Fruit fly (Drosophila melanogaster): ENCODE measurements around the gene CG32333.
"Not testable (repeated sequence)": the region's sequence is repeated elsewhere in the genome, so short reads cannot be mapped to it uniquely, and the experiment has no call there.

CG32333 gene

DNA sequence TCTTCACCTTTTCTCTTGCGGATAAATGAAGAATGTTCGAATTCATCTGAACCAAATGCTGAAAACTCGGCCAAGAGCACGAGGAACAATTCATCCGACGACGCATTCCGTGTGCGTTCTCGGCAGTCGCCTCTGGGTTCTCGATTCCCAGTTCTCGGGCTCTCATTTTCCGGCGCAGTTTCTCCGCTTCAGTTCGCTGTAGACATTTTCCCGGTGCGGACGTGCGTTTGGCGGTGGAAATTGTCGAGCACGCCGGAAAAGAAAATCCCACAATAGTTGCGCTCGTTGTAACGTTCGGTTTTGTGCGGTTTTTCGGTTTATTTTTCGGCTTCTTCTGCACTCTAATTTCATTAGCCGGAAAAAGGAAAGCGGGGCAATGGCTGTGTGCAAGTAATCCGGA is at the start of gene CG32333:
Gene CG32333, plus strand, starts transcription at position 190 of the 400 bp plus-strand sequence.
- no peak for TF ChIP-seq noc (tag; optimal IDR thresholded peaks at IDR 0.05)

DNA sequence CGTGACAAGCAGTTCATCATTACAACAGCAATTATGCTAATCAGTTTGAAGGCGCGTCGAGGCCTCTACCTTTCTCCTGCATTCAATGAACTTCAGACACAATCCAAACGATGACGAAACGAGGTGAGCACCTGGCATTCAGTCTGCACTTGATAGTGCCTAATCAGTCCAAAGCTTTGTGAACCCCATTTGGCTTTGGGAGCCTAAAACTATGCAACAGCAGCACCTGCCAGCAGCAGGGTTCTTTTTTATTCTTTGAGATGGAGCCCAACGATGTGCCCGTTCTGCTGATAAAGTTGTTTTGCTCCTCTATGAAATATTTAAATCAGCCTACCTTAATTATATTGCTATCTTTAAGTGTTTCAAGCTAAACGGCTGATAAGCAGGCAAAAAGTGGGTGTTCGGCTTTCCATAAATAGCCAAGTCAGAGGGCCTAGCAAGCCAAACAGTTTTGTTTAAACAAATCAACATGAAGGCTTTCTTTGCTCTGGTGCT is 48.4 kb upstream of the CG32333 start, which contains the start of gene LysS:
Gene LysS, plus strand, starts transcription at position 445 of the 495 bp plus-strand sequence.
- no peak for TF ChIP-seq noc (tag; optimal IDR thresholded peaks at IDR 0.05)

DNA sequence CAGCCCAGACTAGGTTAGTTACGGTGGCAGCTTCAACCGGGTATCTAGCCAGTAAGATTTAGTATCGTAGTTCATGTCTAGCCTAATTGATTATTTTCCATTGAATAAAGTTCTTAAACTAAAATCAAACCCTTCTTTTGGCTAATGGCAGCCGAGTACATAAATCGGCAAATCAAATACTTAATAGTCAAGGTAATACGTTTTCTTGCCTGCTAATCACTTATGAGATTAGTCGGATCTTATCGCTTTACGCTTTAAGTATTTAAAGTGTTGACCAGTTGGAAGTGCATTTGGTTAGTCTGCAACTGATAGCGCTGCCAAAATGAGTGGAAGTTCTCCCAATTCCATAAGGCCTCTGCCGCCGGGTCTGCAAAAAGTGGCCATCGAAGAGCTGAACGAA is 43.2 kb upstream of the CG32333 start, which contains the start of gene CG33965:
Gene CG33965, plus strand, starts transcription at position 301 of the 400 bp plus-strand sequence.
- TF ChIP-seq noc (tag; optimal IDR thresholded peaks at IDR 0.05): no peak

DNA sequence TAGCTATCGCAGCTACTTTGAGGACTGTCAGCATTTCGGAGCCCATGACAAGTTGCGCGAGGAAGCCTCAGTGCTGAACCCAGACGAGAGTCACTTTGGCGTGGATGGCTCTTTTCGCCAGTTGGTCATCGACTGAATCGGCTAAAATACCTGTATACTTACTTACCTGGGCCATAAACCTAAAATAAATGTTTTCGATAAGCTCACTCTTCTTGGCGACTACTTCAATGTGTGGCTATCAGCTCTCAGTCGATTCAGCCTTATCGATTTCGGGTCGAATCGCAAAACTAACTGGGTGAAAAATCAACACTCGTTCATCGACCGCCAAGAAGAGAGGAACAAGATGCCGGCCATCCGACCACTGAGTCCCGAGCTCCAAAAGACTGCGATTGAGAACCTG is 41.9 kb upstream of the CG32333 start, which contains the start of gene CG33966:
Gene CG33966, plus strand, starts transcription at position 301 of the 400 bp plus-strand sequence.
- no peak for TF ChIP-seq noc (tag; optimal IDR thresholded peaks at IDR 0.05)

DNA sequence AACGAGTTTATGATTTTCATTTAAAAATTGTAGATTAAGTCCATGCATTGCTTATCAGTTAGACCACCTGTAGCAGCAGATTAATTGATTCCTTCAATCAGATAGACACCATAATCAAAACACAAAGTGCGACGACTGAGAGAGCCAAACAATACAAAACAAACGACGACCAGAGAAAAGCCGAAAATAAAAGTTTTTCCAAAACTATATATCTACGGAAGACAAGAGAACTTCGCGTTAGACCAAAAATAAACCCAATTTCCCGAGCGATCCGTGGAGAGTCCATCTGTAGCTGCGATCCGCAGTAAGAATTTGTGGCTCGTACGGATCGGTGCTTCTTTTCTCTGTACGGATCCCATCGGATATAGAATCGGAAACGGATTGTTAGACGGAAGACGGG is 40.3 kb upstream of the CG32333 start, which contains the start of gene galene:
Gene galene, plus strand, starts transcription at position 301 of the 400 bp plus-strand sequence.
- TF ChIP-seq noc (tag; optimal IDR thresholded peaks at IDR 0.05): no peak

DNA sequence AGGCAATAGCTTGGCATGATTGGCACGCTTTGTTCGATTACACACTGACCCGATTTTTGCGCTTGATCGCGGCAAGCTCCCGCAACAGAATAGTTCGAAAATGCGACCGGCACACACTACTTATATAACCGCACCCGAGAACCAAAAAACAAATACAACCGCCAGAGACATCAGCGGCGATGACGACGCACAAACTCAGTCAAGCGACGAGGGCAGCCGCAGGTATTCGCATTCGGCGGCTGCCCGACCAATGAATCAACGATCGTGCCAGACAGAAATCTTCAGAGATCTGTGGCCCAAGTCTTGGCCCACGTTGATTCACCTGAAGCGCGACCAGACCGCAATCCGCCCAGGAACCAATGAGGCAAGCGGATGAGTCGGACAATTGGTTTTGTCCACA is 37.5 kb upstream of the CG32333 start, which contains the start of gene CG9192:
Gene CG9192, minus strand, starts transcription at position 101 of the 400 bp plus-strand sequence.
- TF ChIP-seq noc (tag; optimal IDR thresholded peaks at IDR 0.05): no peak

DNA sequence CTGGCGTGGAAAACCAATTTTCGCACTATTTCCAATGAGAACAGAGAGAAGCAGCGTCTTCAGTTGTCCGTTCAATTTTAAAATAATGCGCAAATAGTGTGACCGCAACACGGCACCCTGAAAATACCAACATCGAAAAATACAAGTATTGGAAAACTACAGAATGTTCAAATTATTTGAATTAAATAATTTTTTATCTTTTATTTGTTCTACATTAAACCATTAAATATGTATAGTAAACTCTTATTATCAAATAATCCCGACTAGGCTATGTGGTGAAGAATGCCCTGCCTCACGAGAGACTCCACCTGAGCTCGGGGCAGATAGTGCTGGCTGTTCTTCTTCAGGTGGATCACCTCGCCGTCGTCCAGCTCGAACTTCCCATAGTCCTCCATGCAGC is 29.9 kb upstream of the CG32333 start, which contains the start of gene Klp61F:
Gene Klp61F, minus strand, starts transcription at position 101 of the 400 bp plus-strand sequence.
- TF ChIP-seq noc (tag; optimal IDR thresholded peaks at IDR 0.05): not testable (repeated sequence)

DNA sequence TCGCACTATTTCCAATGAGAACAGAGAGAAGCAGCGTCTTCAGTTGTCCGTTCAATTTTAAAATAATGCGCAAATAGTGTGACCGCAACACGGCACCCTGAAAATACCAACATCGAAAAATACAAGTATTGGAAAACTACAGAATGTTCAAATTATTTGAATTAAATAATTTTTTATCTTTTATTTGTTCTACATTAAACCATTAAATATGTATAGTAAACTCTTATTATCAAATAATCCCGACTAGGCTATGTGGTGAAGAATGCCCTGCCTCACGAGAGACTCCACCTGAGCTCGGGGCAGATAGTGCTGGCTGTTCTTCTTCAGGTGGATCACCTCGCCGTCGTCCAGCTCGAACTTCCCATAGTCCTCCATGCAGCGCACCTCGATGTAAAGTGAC is 28.9 kb upstream of the CG32333 start, which contains the start of gene CG32318:
Gene CG32318, minus strand, starts transcription at position 101 of the 400 bp plus-strand sequence.
- not testable (repeated sequence) for TF ChIP-seq noc (tag; optimal IDR thresholded peaks at IDR 0.05)

DNA sequence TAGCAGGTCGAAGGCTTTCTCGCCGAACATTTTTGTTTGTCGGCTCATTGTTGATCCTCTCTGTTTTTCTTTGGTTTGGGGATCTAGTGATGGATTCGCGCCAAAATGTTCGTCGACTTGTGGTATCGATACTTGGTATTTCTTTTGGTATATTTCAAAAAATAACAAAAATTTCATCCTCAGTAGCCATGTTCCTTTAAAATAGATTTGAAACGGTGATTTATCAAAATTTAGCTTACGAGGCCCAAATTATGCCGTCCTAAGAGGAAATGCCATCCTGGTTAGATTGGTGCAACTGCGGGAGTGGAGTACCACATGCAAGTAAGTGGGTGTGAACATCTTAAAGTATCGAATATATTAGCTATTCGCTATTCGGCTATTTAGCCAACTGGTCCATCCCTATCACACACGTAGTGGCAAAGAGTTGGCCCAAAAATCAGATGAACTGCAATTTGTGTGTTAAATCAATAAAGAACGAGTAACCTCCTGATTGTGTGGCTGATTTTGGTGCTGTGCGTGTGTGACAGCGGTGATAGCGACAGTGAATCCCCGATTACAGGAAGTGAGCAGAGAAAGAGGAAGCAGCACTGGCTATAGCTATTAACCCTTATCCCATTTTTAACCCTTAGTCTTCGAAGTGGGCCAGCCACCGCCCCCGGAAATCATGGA is 28.0 kb upstream of the CG32333 start, which contains the start of the genes Psf1 and Sac1:
Gene Psf1, minus strand, starts transcription at position 51 of the 669 bp plus-strand sequence.
Gene Sac1, plus strand, starts transcription at position 191 of the 669 bp plus-strand sequence.
- TF ChIP-seq noc (tag; optimal IDR thresholded peaks at IDR 0.05): no peak

DNA sequence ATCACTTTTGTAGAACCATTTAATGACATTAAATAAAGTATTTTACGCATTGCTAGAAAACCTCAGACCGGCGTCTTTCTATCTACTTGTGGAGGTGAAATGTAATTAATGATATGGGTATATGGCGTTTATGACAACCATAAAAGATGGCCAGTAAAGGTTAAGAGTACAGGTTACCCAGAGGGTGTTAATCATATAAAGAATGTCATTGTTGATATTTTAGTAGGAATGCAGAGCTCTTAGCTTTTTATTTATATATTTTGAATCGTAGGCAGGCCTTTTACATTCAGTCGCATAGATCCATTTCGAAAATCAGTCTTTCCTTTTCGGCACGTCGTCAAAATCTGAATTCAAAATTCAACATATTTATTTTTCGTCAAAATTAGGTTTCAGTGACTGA is 25.4 kb upstream of the CG32333 start, which contains the start of gene Bfc:
Gene Bfc, plus strand, starts transcription at position 301 of the 400 bp plus-strand sequence.
- no peak for TF ChIP-seq noc (tag; optimal IDR thresholded peaks at IDR 0.05)

DNA sequence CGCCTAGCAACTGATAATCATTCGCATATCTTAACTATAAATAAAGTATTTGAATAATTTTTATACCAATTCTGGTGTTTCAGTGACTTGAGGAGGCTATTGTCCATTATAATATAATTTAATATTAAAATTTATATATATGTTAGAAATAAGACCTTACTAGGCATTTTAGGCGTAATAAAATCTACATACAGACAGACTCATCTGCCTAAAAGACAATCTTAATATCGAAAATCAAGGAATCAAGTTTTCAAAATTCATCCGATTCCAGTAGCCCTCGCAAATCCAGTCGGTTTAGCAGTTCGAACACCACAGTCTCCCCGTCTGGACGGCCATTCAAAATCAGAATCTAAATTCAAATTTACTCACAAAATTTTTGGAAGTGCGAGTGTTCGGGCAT is 24.0 kb upstream of the CG32333 start, which contains the start of the genes CG9130 and CG9133:
Gene CG9130, plus strand, starts transcription at position 301 of the 400 bp plus-strand sequence.
Gene CG9133, plus strand, starts transcription at position 301 of the 400 bp plus-strand sequence.
- no peak for TF ChIP-seq noc (tag; optimal IDR thresholded peaks at IDR 0.05)

DNA sequence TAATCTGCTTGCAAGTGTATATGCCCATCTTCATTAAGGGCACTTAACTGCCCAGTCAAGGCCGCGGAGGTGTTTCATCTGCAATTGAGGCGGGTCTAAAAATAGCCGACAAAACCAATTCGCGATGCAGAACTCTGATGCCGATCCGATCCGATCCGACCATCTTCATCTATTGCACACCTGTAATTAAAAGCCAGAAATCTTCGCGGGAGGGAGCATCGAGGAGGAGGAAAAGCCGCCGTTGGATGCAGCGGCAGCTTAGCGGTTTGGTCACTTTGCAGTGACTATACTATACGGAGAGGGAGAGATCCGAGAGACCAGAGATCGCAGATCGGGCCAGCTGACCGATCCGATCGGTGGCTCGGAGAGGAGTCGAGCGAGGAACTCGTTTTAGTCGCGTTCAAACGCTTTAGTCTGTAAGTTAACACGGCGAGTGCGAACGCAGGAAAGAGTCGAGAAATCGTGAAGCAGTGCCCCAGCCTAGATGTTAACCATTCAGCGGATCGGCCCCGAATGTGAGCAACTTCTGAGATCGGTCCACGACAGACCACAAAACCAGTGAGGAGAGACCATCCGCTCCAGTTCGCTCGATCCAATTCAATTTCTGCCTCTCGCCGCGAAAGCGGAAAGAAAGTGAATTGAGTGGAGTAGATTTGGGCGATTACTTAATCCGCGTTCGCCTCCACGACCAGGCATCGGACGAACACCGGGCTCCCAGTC is 19.5 kb upstream of the CG32333 start, which contains the start of gene tfc:
Gene tfc, plus strand, starts transcription at position 389 of the 720 bp plus-strand sequence.
- no peak for TF ChIP-seq noc (tag; optimal IDR thresholded peaks at IDR 0.05)

DNA sequence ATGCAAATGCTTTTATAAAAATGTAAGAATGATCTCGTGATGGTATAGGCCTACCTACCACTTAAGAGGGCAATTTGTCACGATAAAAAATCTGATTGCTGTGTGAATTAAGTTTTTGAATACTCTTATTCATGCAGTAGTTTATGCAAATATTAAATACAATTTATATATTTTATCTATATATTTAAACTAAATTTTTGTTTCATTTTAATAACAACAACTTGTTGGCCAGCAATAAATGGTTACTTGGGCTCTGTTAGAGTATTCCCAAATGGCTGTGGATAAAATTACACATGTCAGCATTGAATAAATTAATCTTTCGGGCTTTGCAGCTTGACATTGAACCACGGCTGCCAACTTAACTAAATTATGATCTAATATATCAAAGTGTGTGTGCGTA is 17.2 kb upstream of the CG32333 start:
- no peak for TF ChIP-seq noc (tag; optimal IDR thresholded peaks at IDR 0.05)

DNA sequence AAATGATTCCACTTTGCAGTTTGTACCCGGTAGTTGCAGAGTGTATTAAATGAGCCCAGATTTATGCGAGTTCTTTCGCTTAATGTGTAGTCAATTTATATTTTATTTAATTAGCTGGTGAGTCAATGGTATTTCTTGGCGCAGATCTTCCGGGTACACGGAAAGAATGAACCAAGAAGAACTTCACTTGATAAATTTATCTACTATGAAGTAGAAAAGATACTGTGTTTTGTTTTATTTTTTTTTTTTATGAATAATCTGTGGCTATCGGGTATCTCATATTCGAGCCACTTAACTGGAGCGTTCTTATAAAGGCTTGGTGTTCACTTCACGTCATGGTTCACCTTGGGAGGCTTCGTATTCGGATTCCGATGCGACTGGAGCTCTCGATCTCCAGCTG is 10.8 kb upstream of the CG32333 start:
- no peak for TF ChIP-seq noc (tag; optimal IDR thresholded peaks at IDR 0.05)

DNA sequence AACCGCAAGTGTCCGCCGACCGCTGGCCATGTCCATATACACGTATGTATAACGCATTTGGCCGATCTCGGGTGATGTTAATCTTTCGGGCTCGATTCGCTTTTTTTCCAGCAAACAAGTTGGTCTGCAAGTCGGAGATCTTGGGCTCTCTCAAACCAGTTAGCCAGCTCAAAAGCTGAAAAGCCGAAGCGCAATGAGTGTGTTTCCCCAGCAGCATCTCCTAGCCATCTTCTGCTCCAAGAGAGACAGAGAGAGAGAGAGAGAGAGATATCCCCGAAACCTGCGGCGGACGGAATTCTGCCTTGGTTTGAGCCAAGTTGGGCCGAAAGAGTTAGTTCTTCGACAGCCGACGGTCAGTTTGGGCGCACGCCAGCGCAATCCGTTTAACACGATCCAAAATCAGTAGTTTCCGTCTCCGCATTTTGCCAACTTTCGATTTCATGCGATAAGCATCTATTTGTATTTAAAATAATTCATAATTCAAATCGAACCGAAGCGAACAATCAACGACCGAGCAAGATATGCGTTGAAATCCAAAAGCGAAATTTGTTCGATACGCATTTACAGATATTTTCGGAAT is 10.2 kb upstream of the CG32333 start:
- TF ChIP-seq noc (tag; optimal IDR thresholded peaks at IDR 0.05): no peak
